Worm (Caenorhabditis elegans) whole organism, midembryonic: ENCODE results near the gene catp-6.

Experiments used
- T22C8.4 ChIP-seq: fragments of 200-800 bp; sonication (Bioruptor generic); IDR thresholded peaks from 2 replicates; pipeline ENCODE4 v1.3.6; 2022; ENCODE audit warnings: missing genetic modification characterization, missing compliant biosample characterization
- flt-1 ChIP-seq: fragments of 200-800 bp; sonication (Bioruptor generic); IDR thresholded peaks from 2 replicates; pipeline ENCODE4 v1.3.6; 2022; ENCODE audit warnings: missing genetic modification characterization, missing compliant biosample characterization
- ref-1 ChIP-seq: fragments of 200-800 bp; sonication (Bioruptor generic); conservative IDR thresholded peaks from 2 replicates; pipeline ENCODE4 v1.3.6; 2022; ENCODE audit warnings: missing genetic modification reagents, missing genetic modification characterization, missing compliant biosample characterization
- ztf-23 ChIP-seq: fragments of 200-800 bp; sonication (Bioruptor generic); IDR thresholded peaks from 2 replicates; pipeline ENCODE4 v1.3.6; 2022; ENCODE audit warnings: missing genetic modification reagents, missing genetic modification characterization, missing compliant biosample characterization

ce11 chrIV:9843760-9844159 is 19.4 kb upstream of the catp-6 start, which contains the start of gene nspd-2:
- TF ChIP-seq T22C8.4 (GFP tag; lab: Robert Waterston, UW): no peak
- TF ChIP-seq flt-1 (GFP tag; lab: Robert Waterston, UW): no peak
- no peak for TF ChIP-seq ref-1 (GFP tag; lab: Robert Waterston, UW)
- no peak for TF ChIP-seq ztf-23 (GFP tag; lab: Robert Waterston, UW)
